Fruit fly (Drosophila melanogaster) Kc167 (cell line): ENCODE results near the gene eEF1delta.

Source experiments
- Myc ChIP-seq: fragments of >200 bp; optimal IDR thresholded peaks from 2 replicates; lab custom pipeline; 2017; ENCODE audit warnings: missing external identifiers
- h ChIP-seq: fragments of >200 bp; optimal IDR thresholded peaks from 3 replicates; lab custom pipeline; 2018; ENCODE audit warnings: missing external identifiers
- insv ChIP-seq: fragments of >200 bp; optimal IDR thresholded peaks from 3 replicates; lab custom pipeline; 2018; ENCODE audit warnings: missing external identifiers
- psq ChIP-seq: fragments of >200 bp; optimal IDR thresholded peaks from 2 replicates; lab custom pipeline; 2017; ENCODE audit warnings: missing external identifiers

dm6 chr2L:10266511-10266910 lies 34.2 kb downstream of the eEF1delta start, which contains the start of gene CG4953:
- TF ChIP-seq Myc (no peak), psq (lab: Kevin White, UChicago) (no peak), insv (lab: Kevin White, UChicago) (no peak), h (lab: Kevin White, UChicago) (no peak)
